Worm (Caenorhabditis elegans): ENCODE data around the gene cul-2.

DNA sequence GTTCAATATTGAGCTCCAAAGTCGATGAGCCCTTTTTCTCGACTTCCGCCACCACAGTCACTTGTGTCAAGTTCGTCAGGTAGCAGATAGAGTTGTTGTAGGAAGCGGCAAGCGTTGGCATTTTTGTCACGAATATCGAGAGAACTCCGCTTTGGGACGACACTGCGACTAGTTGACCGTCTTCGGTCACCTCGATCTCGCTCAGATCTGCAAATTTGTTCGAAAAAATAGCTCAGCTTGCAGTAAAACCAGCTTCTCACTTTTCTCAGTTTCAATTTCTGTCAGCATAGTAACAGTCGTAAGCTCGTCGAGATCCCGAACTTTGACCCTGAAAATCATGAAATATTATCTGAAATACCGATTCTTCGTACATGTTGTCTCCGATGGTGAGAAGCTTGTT is 2.8 kb upstream of the cul-2 start:
- TF ChIP-seq lin-13 (GFP tag; optimal IDR thresholded peaks at IDR 0.05) (no peak), dpl-1 (GFP tag; optimal IDR thresholded peaks at IDR 0.05) (no peak), nhr-237 (tag; optimal IDR thresholded peaks at IDR 0.05) (no peak), nhr-42 (GFP tag; IDR thresholded peaks at IDR 0.05) (no peak), zfp-3 (GFP tag; conservative IDR thresholded peaks at IDR 0.05) (no peak), unc-62 (GFP tag; optimal IDR thresholded peaks at IDR 0.05 in 1 of 2) (peak in 1 of 2 experiments; percentile 95), unc-62 (tag; optimal IDR thresholded peaks at IDR 0.05) (no peak), nhr-77 (tag; optimal IDR thresholded peaks at IDR 0.05) (no peak), mep-1 (tag; optimal IDR thresholded peaks at IDR 0.05) (no peak), nhr-25 (tag; optimal IDR thresholded peaks at IDR 0.05; ENCODE audit: borderline replicate concordance, insufficient read depth) (no peak), unc-39 (tag; optimal IDR thresholded peaks at IDR 0.05) (no peak)
